Fruit fly (Drosophila melanogaster): Measurements from ENCODE around the gene Targ2.

The Targ2 gene

dm6 chr3L:21202777-21203282 lies at the start of gene Targ2, which contains the start of the genes Targ1 and CG10512:
Gene Targ2, minus strand, starts transcription at chr3L:21203232.
Gene Targ1, minus strand, starts transcription at chr3L:21202882.
Gene CG10512, plus strand, starts transcription at chr3L:21202920.
- no peak for TF ChIP-seq gl (tag; optimal IDR thresholded peaks at IDR 0.05)
- 0 out of 2 replicates have a peak, but pooled peaks have one; percentile 22 for TF ChIP-seq CG32121 (GFP tag; IDR thresholded peaks at IDR 0.05)
- TF ChIP-seq Pif1A (GFP tag; optimal IDR thresholded peaks at IDR 0.05): no peak
- TF ChIP-seq CG8159 (tag; optimal IDR thresholded peaks at IDR 0.05): no peak
- peak; percentile 37 for TF ChIP-seq EcR (GFP tag; optimal IDR thresholded peaks at IDR 0.05)

- TF ChIP-seq D1 (tag; optimal IDR thresholded peaks at IDR 0.05) (no peak), CG4496 (GFP tag; IDR thresholded peaks at IDR 0.05) (peak; percentile 12; the same call in 1 of the 3 replicates), EcR (GFP tag; optimal IDR thresholded peaks at IDR 0.05) (peak; percentile 93), Snoo (tag; optimal IDR thresholded peaks at IDR 0.05) (peak; percentile 32), CG13204 (GFP tag; optimal IDR thresholded peaks at IDR 0.05) (peak; percentile 74), CG17806 (tag; optimal IDR thresholded peaks at IDR 0.05) (no peak), CG32121 (GFP tag; IDR thresholded peaks at IDR 0.05) (peak; percentile 34)
Observed at dm6 chr3L:21252525-21252924, 49.5 kb upstream of the Targ2 start.

- peak; percentile 61 for TF ChIP-seq CG34367 (tag; optimal IDR thresholded peaks at IDR 0.05)
- peak; percentile 62 for TF ChIP-seq CG14655 (GFP tag; optimal IDR thresholded peaks at IDR 0.05)
- TF ChIP-seq CG9948 (tag; optimal IDR thresholded peaks at IDR 0.05): peak; percentile 55
- TF ChIP-seq CG32121 (GFP tag; IDR thresholded peaks at IDR 0.05): peak; percentile 74; the same call in 1 of the 2 replicates
- TF ChIP-seq EcR (GFP tag; optimal IDR thresholded peaks at IDR 0.05): peak; percentile 95
- peak; percentile 64 for TF ChIP-seq CG17806 (tag; optimal IDR thresholded peaks at IDR 0.05)
- peak; percentile 72 for TF ChIP-seq CG8159 (tag; optimal IDR thresholded peaks at IDR 0.05)
- TF ChIP-seq CG8301 (tag; optimal IDR thresholded peaks at IDR 0.05): peak; percentile 40
- peak; percentile 47; the same call in 1 of the 2 replicates for TF ChIP-seq Ets98B (GFP tag; IDR thresholded peaks at IDR 0.05)
- TF ChIP-seq fd96Ca (GFP tag; IDR thresholded peaks at IDR 0.05): peak; percentile 62; the same call in 2 of the 3 replicates
- peak; percentile 39; the same call in 1 of the 2 replicates for TF ChIP-seq CG12605 (GFP tag; IDR thresholded peaks at IDR 0.05)
- peak; percentile 47 for TF ChIP-seq Pif1A (GFP tag; optimal IDR thresholded peaks at IDR 0.05)
- TF ChIP-seq rn (GFP tag; IDR thresholded peaks at IDR 0.05): 0 out of 2 replicates have a peak, but pooled peaks have one; percentile 18
- TF ChIP-seq D1 (tag; optimal IDR thresholded peaks at IDR 0.05): peak; percentile 40
- TF ChIP-seq CG15710 (tag; optimal IDR thresholded peaks at IDR 0.05): peak; percentile 73
- TF ChIP-seq CG10348 (GFP tag; IDR thresholded peaks at IDR 0.05): no peak
- peak; percentile 86 for TF ChIP-seq CG13204 (GFP tag; optimal IDR thresholded peaks at IDR 0.05)
- peak; percentile 54; the same call in 1 of the 3 replicates for TF ChIP-seq CG4496 (GFP tag; IDR thresholded peaks at IDR 0.05)
- TF ChIP-seq Snoo (tag; optimal IDR thresholded peaks at IDR 0.05): peak; percentile 19
- peak; percentile 7 for TF ChIP-seq Pif1B (GFP tag; optimal IDR thresholded peaks at IDR 0.05)
- TF ChIP-seq gl (tag; optimal IDR thresholded peaks at IDR 0.05): peak; percentile 41
Observed at dm6 chr3L:21251381-21251780, 48.3 kb upstream of the Targ2 start.

- no peak for TF ChIP-seq CG4496 (GFP tag; IDR thresholded peaks at IDR 0.05)
- TF ChIP-seq CG13204 (GFP tag; optimal IDR thresholded peaks at IDR 0.05): no peak
- TF ChIP-seq CG8301 (tag; optimal IDR thresholded peaks at IDR 0.05): peak; percentile 6
- TF ChIP-seq CG17806 (tag; optimal IDR thresholded peaks at IDR 0.05): peak; percentile 67
- TF ChIP-seq Ets98B (GFP tag; IDR thresholded peaks at IDR 0.05): no peak
- TF ChIP-seq Pif1A (GFP tag; optimal IDR thresholded peaks at IDR 0.05): peak; percentile 25
- no peak for TF ChIP-seq CG15710 (tag; optimal IDR thresholded peaks at IDR 0.05)
- peak; percentile 14 for TF ChIP-seq CG14655 (GFP tag; optimal IDR thresholded peaks at IDR 0.05)
- no peak for TF ChIP-seq Snoo (tag; optimal IDR thresholded peaks at IDR 0.05)
- peak; percentile 60 for TF ChIP-seq CG9948 (tag; optimal IDR thresholded peaks at IDR 0.05)
Observed at dm6 chr3L:21243417-21243816, 40.4 kb upstream of the Targ2 start.

- TF ChIP-seq Snoo (tag; optimal IDR thresholded peaks at IDR 0.05): no peak
- no peak for TF ChIP-seq fd96Ca (GFP tag; IDR thresholded peaks at IDR 0.05)
- TF ChIP-seq rn (GFP tag; IDR thresholded peaks at IDR 0.05): no peak
- TF ChIP-seq Ets98B (GFP tag; IDR thresholded peaks at IDR 0.05): no peak
- TF ChIP-seq CG10348 (GFP tag; IDR thresholded peaks at IDR 0.05): no peak
- no peak for TF ChIP-seq CG9948 (tag; optimal IDR thresholded peaks at IDR 0.05)
- no peak for TF ChIP-seq Pif1A (GFP tag; optimal IDR thresholded peaks at IDR 0.05)
- no peak for TF ChIP-seq CG8301 (tag; optimal IDR thresholded peaks at IDR 0.05)
- no peak for TF ChIP-seq CG34367 (tag; optimal IDR thresholded peaks at IDR 0.05)
- TF ChIP-seq CG13204 (GFP tag; optimal IDR thresholded peaks at IDR 0.05): no peak
- TF ChIP-seq CG17806 (tag; optimal IDR thresholded peaks at IDR 0.05): no peak
Observed at dm6 chr3L:21242958-21243357, 39.9 kb upstream of the Targ2 start.

- TF ChIP-seq CG10348 (GFP tag; IDR thresholded peaks at IDR 0.05) (no peak), gl (tag; optimal IDR thresholded peaks at IDR 0.05) (no peak), CG32121 (GFP tag; IDR thresholded peaks at IDR 0.05) (no peak), Snoo (tag; optimal IDR thresholded peaks at IDR 0.05) (no peak), CG8159 (tag; optimal IDR thresholded peaks at IDR 0.05) (no peak), EcR (GFP tag; optimal IDR thresholded peaks at IDR 0.05) (no peak), Ets98B (GFP tag; IDR thresholded peaks at IDR 0.05) (no peak), CG13204 (GFP tag; optimal IDR thresholded peaks at IDR 0.05) (no peak), D1 (tag; optimal IDR thresholded peaks at IDR 0.05) (no peak), CG14655 (GFP tag; optimal IDR thresholded peaks at IDR 0.05) (no peak), CG8301 (tag; optimal IDR thresholded peaks at IDR 0.05) (peak; percentile 31), CG12605 (GFP tag; IDR thresholded peaks at IDR 0.05) (peak; percentile 34; the same call in 1 of the 2 replicates), CG4496 (GFP tag; IDR thresholded peaks at IDR 0.05) (no peak), Pif1A (GFP tag; optimal IDR thresholded peaks at IDR 0.05) (no peak), CG34367 (tag; optimal IDR thresholded peaks at IDR 0.05) (no peak), CG15710 (tag; optimal IDR thresholded peaks at IDR 0.05) (no peak), CG9948 (tag; optimal IDR thresholded peaks at IDR 0.05) (peak; percentile 4)
Observed at dm6 chr3L:21241447-21241983, 38.5 kb upstream of the Targ2 start.
